Fruit fly (Drosophila melanogaster) whole organism, embryonic: ENCODE measurements around the gene Taf2.

Experiments used
- CG10209 ChIP-seq: fragments of 200-800 bp; sonication (Bioruptor generic); optimal IDR thresholded peaks from 3 replicates; lab custom pipeline; 2017; ENCODE audit warnings: missing biosample characterization, mild to moderate bottlenecking, missing genetic modification characterization, missing genetic modification reagents
- CG11085 ChIP-seq: fragments of 200-800 bp; sonication (Bioruptor generic); IDR thresholded peaks from 2 replicates; pipeline ENCODE4 v1.3.6; 2022; ENCODE audit warnings: missing biosample characterization, missing genetic modification characterization
- CG11723 ChIP-seq: fragments of 200-800 bp; sonication (Bioruptor generic); optimal IDR thresholded peaks from 2 replicates; lab custom pipeline; 2017; ENCODE audit warnings: missing biosample characterization, mild to moderate bottlenecking, missing genetic modification characterization
- CG14441 ChIP-seq: fragments of 200-800 bp; sonication (Bioruptor generic); IDR thresholded peaks from 2 replicates; pipeline ENCODE4 v1.3.6; 2022; ENCODE audit warnings: missing biosample characterization, missing genetic modification characterization
- CG17186 ChIP-seq: fragments of 200-800 bp; sonication (Bioruptor generic); optimal IDR thresholded peaks from 3 replicates; lab custom pipeline; 2017; ENCODE audit warnings: missing biosample characterization, missing genetic modification reagents, missing genetic modification characterization
- CG17612 ChIP-seq: fragments of 200-800 bp; sonication (Bioruptor generic); IDR thresholded peaks from 2 replicates; pipeline ENCODE4 v1.3.6; 2022; ENCODE audit warnings: missing biosample characterization, missing genetic modification characterization
- CG2199 ChIP-seq: fragments of 200-800 bp; sonication (Bioruptor generic); IDR thresholded peaks from 3 replicates; pipeline ENCODE4 v1.3.6; 2022; ENCODE audit warnings: missing biosample characterization, missing genetic modification characterization
- CG2889 ChIP-seq: fragments of 200-800 bp; sonication (Bioruptor generic); IDR thresholded peaks from 3 replicates; pipeline ENCODE4 v1.3.6; 2022; ENCODE audit warnings: missing biosample characterization, missing genetic modification characterization
- CG3847 ChIP-seq: fragments of 200-800 bp; sonication (Bioruptor generic); IDR thresholded peaks from 2 replicates; pipeline ENCODE4 v1.3.6; 2022; ENCODE audit warnings: missing biosample characterization, missing genetic modification characterization
- CG6175 ChIP-seq: fragments of 200-800 bp; sonication (Bioruptor generic); IDR thresholded peaks from 3 replicates; pipeline ENCODE4 v1.3.6; 2022; ENCODE audit warnings: missing biosample characterization, missing genetic modification characterization
- CG6683 ChIP-seq: fragments of 200-800 bp; sonication (Bioruptor generic); optimal IDR thresholded peaks from 2 replicates; lab custom pipeline; 2017; ENCODE audit warnings: missing biosample characterization, mild to moderate bottlenecking, missing genetic modification characterization, missing genetic modification reagents
- CG7745 ChIP-seq: fragments of 200-800 bp; sonication (Bioruptor generic); optimal IDR thresholded peaks from 2 replicates; lab custom pipeline; 2018; ENCODE audit warnings: missing biosample characterization, mild to moderate bottlenecking, missing genetic modification characterization, moderate library complexity
- CG7786 ChIP-seq: fragments of 200-800 bp; sonication (Bioruptor generic); optimal IDR thresholded peaks from 2 replicates; lab custom pipeline; 2016; ENCODE audit warnings: missing biosample characterization, missing genetic modification characterization
- CkIIα-i1 ChIP-seq: fragments of 200-800 bp; sonication (Bioruptor generic); IDR thresholded peaks from 2 replicates; pipeline ENCODE4 v1.3.6; 2022; ENCODE audit warnings: missing biosample characterization, missing genetic modification characterization
- CoRest ChIP-seq: fragments of 200-800 bp; sonication (Bioruptor generic); optimal IDR thresholded peaks from 3 replicates; lab custom pipeline; 2018; ENCODE audit warnings: missing biosample characterization, mild to moderate bottlenecking, missing genetic modification characterization, moderate library complexity
- D ChIP-seq, 2 experiments: fragments of 200-800 bp in 1 of 2; fragments of >200 bp in 1 of 2; sonication (Bioruptor generic) in 1 of 2; optimal IDR thresholded peaks; 2 replicates in 1 of 2; 3 replicates in 1 of 2; lab custom pipeline; 2017; ENCODE audit warnings: mild to moderate bottlenecking in 1 of 2, missing biosample characterization in 1 of 2, missing genetic modification characterization in 1 of 2, missing genetic modification reagents in 1 of 2
- D19B ChIP-seq: fragments of 200-800 bp; sonication (Bioruptor generic); optimal IDR thresholded peaks from 2 replicates; lab custom pipeline; 2017; ENCODE audit warnings: missing biosample characterization, mild to moderate bottlenecking, missing genetic modification characterization
- Dad ChIP-seq: fragments of 200-800 bp; sonication (Bioruptor generic); optimal IDR thresholded peaks from 3 replicates; lab custom pipeline; 2016; ENCODE audit warnings: missing biosample characterization, missing genetic modification characterization
- Dll ChIP-seq: fragments of 200-800 bp; sonication (Bioruptor generic); IDR thresholded peaks from 4 replicates; pipeline ENCODE4 v1.3.6; 2022; ENCODE audit warnings: missing biosample characterization, missing genetic modification characterization; ENCODE audit not compliant: partially characterized antibody
- Fer3 ChIP-seq: fragments of 200-800 bp; sonication (Bioruptor generic); optimal IDR thresholded peaks from 2 replicates; lab custom pipeline; 2018; ENCODE audit warnings: missing biosample characterization, mild to moderate bottlenecking, missing genetic modification characterization, moderate library complexity
- Gug ChIP-seq: fragments of 200-800 bp; sonication (Bioruptor generic); IDR thresholded peaks from 4 replicates; pipeline ENCODE4 v1.3.6; 2022; ENCODE audit warnings: missing biosample characterization, missing genetic modification characterization
- H15 ChIP-seq: fragments of 200-800 bp; sonication (Bioruptor generic); IDR thresholded peaks from 3 replicates; pipeline ENCODE4 v1.3.6; 2022; ENCODE audit warnings: missing biosample characterization, missing genetic modification characterization
- H2.0 ChIP-seq: fragments of 200-800 bp; sonication (Bioruptor generic); IDR thresholded peaks from 2 replicates; pipeline ENCODE4 v1.3.6; 2022; ENCODE audit warnings: missing biosample characterization, missing genetic modification characterization
- HHEX ChIP-seq: fragments of 200-800 bp; sonication (Bioruptor generic); optimal IDR thresholded peaks from 3 replicates; lab custom pipeline; 2017; ENCODE audit warnings: missing biosample characterization, mild to moderate bottlenecking, missing genetic modification characterization, missing genetic modification reagents
- HmgD ChIP-seq: fragments of 200-800 bp; sonication (Bioruptor generic); optimal IDR thresholded peaks from 3 replicates; lab custom pipeline; 2016; ENCODE audit warnings: missing biosample characterization, missing genetic modification characterization
- Hmr ChIP-seq: fragments of 200-800 bp; sonication (Bioruptor generic); optimal IDR thresholded peaks from 3 replicates; lab custom pipeline; 2017; ENCODE audit warnings: mild to moderate bottlenecking, missing biosample characterization, missing genetic modification reagents, missing genetic modification characterization
- Lim3 ChIP-seq: fragments of 200-800 bp; sonication (Bioruptor generic); IDR thresholded peaks from 2 replicates; pipeline ENCODE4 v1.3.6; 2022; ENCODE audit warnings: missing biosample characterization, missing genetic modification characterization
- Neu2 ChIP-seq: fragments of 200-800 bp; sonication (Bioruptor generic); optimal IDR thresholded peaks from 3 replicates; lab custom pipeline; 2016; ENCODE audit warnings: missing biosample characterization, missing genetic modification characterization, borderline replicate concordance
- PHDP ChIP-seq: fragments of 200-800 bp; sonication (Bioruptor generic); optimal IDR thresholded peaks from 3 replicates; lab custom pipeline; 2018; ENCODE audit warnings: missing biosample characterization, mild to moderate bottlenecking, missing genetic modification characterization, moderate library complexity
- Rx ChIP-seq: fragments of 200-800 bp; sonication (Bioruptor generic); IDR thresholded peaks from 2 replicates; pipeline ENCODE4 v1.3.6; 2022; ENCODE audit warnings: missing biosample characterization, missing genetic modification characterization
- Tbp ChIP-seq: fragments of >200 bp; optimal IDR thresholded peaks from 2 replicates; lab custom pipeline; 2018; ENCODE audit warnings: missing biosample characterization, missing genetic modification characterization
- Vsx1 ChIP-seq: fragments of 200-800 bp; sonication (Bioruptor generic); optimal IDR thresholded peaks from 2 replicates; lab custom pipeline; 2017; ENCODE audit warnings: missing biosample characterization, mild to moderate bottlenecking, missing genetic modification characterization, missing genetic modification reagents
- ab ChIP-seq: fragments of 200-800 bp; sonication (Bioruptor generic); optimal IDR thresholded peaks from 2 replicates; lab custom pipeline; 2016; ENCODE audit warnings: missing biosample characterization, missing genetic modification characterization
- chm ChIP-seq: fragments of 200-800 bp; sonication (Bioruptor generic); IDR thresholded peaks from 2 replicates; pipeline ENCODE4 v1.3.6; 2022; ENCODE audit warnings: missing biosample characterization, missing genetic modification characterization
- ci ChIP-seq: fragments of 200-800 bp; sonication (Bioruptor generic); IDR thresholded peaks from 3 replicates; pipeline ENCODE4 v1.3.6; 2022; ENCODE audit warnings: missing biosample characterization, missing genetic modification characterization
- ems ChIP-seq: fragments of 200-800 bp; sonication (Bioruptor generic); optimal IDR thresholded peaks from 3 replicates; lab custom pipeline; 2016; ENCODE audit warnings: missing biosample characterization, missing genetic modification characterization
- lbe ChIP-seq: fragments of 200-800 bp; sonication (Bioruptor generic); optimal IDR thresholded peaks from 2 replicates; lab custom pipeline; 2016; ENCODE audit warnings: missing biosample characterization, mild to moderate bottlenecking, missing genetic modification characterization
- lov ChIP-seq, 2 experiments: fragments of 200-800 bp in 1 of 2; fragments of >200 bp in 1 of 2; sonication (Bioruptor generic) in 1 of 2; IDR thresholded peaks in 1 of 2; optimal IDR thresholded peaks in 1 of 2; 2 replicates in 1 of 2; 3 replicates in 1 of 2; pipeline versions ENCODE4 v1.3.6 to Lab custom; 2017 to 2022; ENCODE audit warnings: missing biosample characterization in 1 of 2, missing genetic modification characterization in 1 of 2
- luna ChIP-seq: fragments of 200-800 bp; sonication (Bioruptor generic); optimal IDR thresholded peaks from 2 replicates; lab custom pipeline; 2016; ENCODE audit warnings: missing biosample characterization, missing genetic modification characterization
- pan ChIP-seq, 4 experiments: fragments of >200 bp in 3 of 4; fragments of 200-800 bp in 1 of 4; sonication (Bioruptor generic) in 1 of 4; optimal IDR thresholded peaks in 3 of 4; IDR thresholded peaks in 1 of 4; 2 replicates each; pipeline versions ENCODE4 v1.3.6 to Lab custom; 2017 to 2022; ENCODE audit warnings: missing biosample characterization in 2 of 4, missing genetic modification characterization in 2 of 4, mixed read lengths in 1 of 4
- pho ChIP-seq: fragments of 200-800 bp; sonication (Bioruptor generic); optimal IDR thresholded peaks from 2 replicates; lab custom pipeline; 2016; ENCODE audit warnings: missing biosample characterization, missing genetic modification characterization
- shn ChIP-seq: fragments of 200-800 bp; sonication (Bioruptor generic); optimal IDR thresholded peaks from 3 replicates; lab custom pipeline; 2016; ENCODE audit warnings: missing biosample characterization, missing genetic modification characterization
- sim ChIP-seq: fragments of 200-800 bp; sonication (Bioruptor generic); IDR thresholded peaks from 2 replicates; pipeline ENCODE4 v1.3.6; 2022; ENCODE audit warnings: missing biosample characterization, missing genetic modification characterization
- slp2 ChIP-seq: fragments of 200-800 bp; sonication (Bioruptor generic); optimal IDR thresholded peaks from 2 replicates; lab custom pipeline; 2016; ENCODE audit warnings: missing biosample characterization, missing genetic modification characterization
- sqz ChIP-seq: fragments of 200-800 bp; sonication (Bioruptor generic); optimal IDR thresholded peaks from 3 replicates; lab custom pipeline; 2018; ENCODE audit warnings: missing biosample characterization, mild to moderate bottlenecking, missing genetic modification characterization
- tap ChIP-seq: fragments of 200-800 bp; optimal IDR thresholded peaks from 3 replicates; lab custom pipeline; 2019; ENCODE audit warnings: missing biosample characterization, mild to moderate bottlenecking, missing genetic modification characterization, moderate library complexity
- vnd ChIP-seq: fragments of 200-800 bp; sonication (Bioruptor generic); IDR thresholded peaks from 3 replicates; pipeline ENCODE4 v1.3.6; 2022; ENCODE audit warnings: missing biosample characterization, missing genetic modification characterization; ENCODE audit not compliant: partially characterized antibody

Gene Taf2

dm6 chr3L:9854583-9855519 is 33.6 kb downstream of the Taf2 start, which contains the start of gene RasGAP1 (continued):
- TF ChIP-seq CG6175 (peak; percentile 100), luna (GFP tag; lab: Kevin White, UChicago) (no peak), CG3847 (GFP tag; lab: Robert Waterston, UW) (no peak), slp2 (GFP tag; lab: Kevin White, UChicago) (no peak), lov (optimal IDR thresholded peaks at IDR 0.05; lab: Kevin White, UChicago) (no peak), lov (GFP tag; IDR thresholded peaks at IDR 0.05; lab: Robert Waterston, UW) (no peak), HHEX (GFP tag; lab: Kevin White, UChicago) (peak; percentile 5), lbe (GFP tag; lab: Kevin White, UChicago) (peak; percentile 0), ci (GFP tag; lab: Robert Waterston, UW) (0 out of 3 replicates have a peak, but pooled peaks have one; percentile 5), Tbp (GFP tag; lab: Kevin White, UChicago) (no peak), Rx (GFP tag; lab: Robert Waterston, UW) (no peak), vnd (GFP tag; lab: Robert Waterston, UW) (no peak), CkIIα-i1 (no peak), CG11723 (GFP tag; lab: Kevin White, UChicago) (no peak), CG6683 (GFP tag; lab: Kevin White, UChicago) (no peak), D (optimal IDR thresholded peaks at IDR 0.05; lab: Kevin White, UChicago) (peak; percentile 12), D (GFP tag; optimal IDR thresholded peaks at IDR 0.05; lab: Kevin White, UChicago) (no peak), Lim3 (GFP tag; lab: Robert Waterston, UW) (no peak), CG17612 (GFP tag; lab: Robert Waterston, UW) (no peak), PHDP (no peak), H2.0 (GFP tag; lab: Robert Waterston, UW) (no peak), D19B (GFP tag; lab: Kevin White, UChicago) (no peak), shn (peak; percentile 11), Gug (GFP tag; lab: Robert Waterston, UW) (no peak), tap (peak; percentile 27), ab (GFP tag; lab: Kevin White, UChicago) (no peak), H15 (no peak), CG10209 (GFP tag; lab: Kevin White, UChicago) (no peak), Hmr (GFP tag; lab: Kevin White, UChicago) (peak; percentile 9), CG2889 (GFP tag; lab: Robert Waterston, UW) (no peak), HmgD (peak; percentile 84), CG7745 (tag; lab: Kevin White, UChicago) (no peak), sqz (peak; percentile 24), pan (optimal IDR thresholded peaks at IDR 0.05; lab: Kevin White, UChicago) (no peak), pan (GFP tag; optimal IDR thresholded peaks at IDR 0.05 in 1 of 2, IDR thresholded peaks at IDR 0.05 in 1 of 2) (no peak), ems (GFP tag; lab: Kevin White, UChicago) (no peak), chm (GFP tag; lab: Robert Waterston, UW) (peak; percentile 52), CG7786 (GFP tag; lab: Kevin White, UChicago) (no peak), CG11085 (GFP tag; lab: Robert Waterston, UW) (no peak), Fer3 (tag; lab: Kevin White, UChicago) (no peak), Vsx1 (GFP tag; lab: Kevin White, UChicago) (no peak), Dll (GFP tag; lab: Robert Waterston, UW) (peak; percentile 57; the same call in 3 of the 4 replicates), CoRest (tag; lab: Kevin White, UChicago) (peak; percentile 7), pho (peak; percentile 5), CG17186 (GFP tag; lab: Kevin White, UChicago) (peak; percentile 1), Neu2 (GFP tag; lab: Kevin White, UChicago) (no peak), CG14441 (GFP tag; lab: Robert Waterston, UW) (0 out of 2 replicates have a peak, but pooled peaks have one; percentile 8), Dad (GFP tag; lab: Kevin White, UChicago) (no peak), CG2199 (GFP tag; lab: Robert Waterston, UW) (0 out of 3 replicates have a peak, but pooled peaks have one; percentile 33), sim (GFP tag; lab: Robert Waterston, UW) (no peak)
